Worm (Caenorhabditis elegans): ENCODE measurements around the gene W04E12.7.

- TF ChIP-seq unc-62 (GFP tag; optimal IDR thresholded peaks at IDR 0.05 in 1 of 2) (no peak), unc-62 (tag; optimal IDR thresholded peaks at IDR 0.05) (no peak), dpl-1 (GFP tag; optimal IDR thresholded peaks at IDR 0.05) (no peak), pha-4 (GFP tag; IDR thresholded peaks at IDR 0.05) (no peak), pha-4 (tag; optimal IDR thresholded peaks at IDR 0.05) (no peak), lin-15B (tag; optimal IDR thresholded peaks at IDR 0.05) (no peak), dve-1 (tag; optimal IDR thresholded peaks at IDR 0.05; ENCODE audit: insufficient read depth) (no peak), zag-1 (tag; optimal IDR thresholded peaks at IDR 0.05) (no peak), fos-1 (tag; optimal IDR thresholded peaks at IDR 0.05) (no peak), ama-1 (optimal IDR thresholded peaks at IDR 0.05) (no peak), ZK337.2 (GFP tag; IDR thresholded peaks at IDR 0.05) (no peak)
These were observed 17.0 kb upstream of the W04E12.7 start for ce11 chrV:19754331-19754730.
